Worm (Caenorhabditis elegans) whole organism, L3 larva: ENCODE measurements around the gene clec-238.

ENCODE experiments used
- aly-2 ChIP-seq: fragments of 150-350 bp; optimal IDR thresholded peaks from 2 replicates; lab custom pipeline; 2014; ENCODE audit warnings: missing biosample characterization, missing genetic modification characterization
- ceh-16 ChIP-seq: sonication (generic microtip); optimal IDR thresholded peaks from 2 replicates; lab custom pipeline; 2017; ENCODE audit warnings: missing biosample characterization, missing genetic modification characterization
- elt-1 ChIP-seq: fragments of 150-350 bp; optimal IDR thresholded peaks from 2 replicates; lab custom pipeline; 2014; ENCODE audit warnings: missing biosample characterization, missing genetic modification characterization
- elt-2 ChIP-seq: sonication (generic microtip); optimal IDR thresholded peaks from 2 replicates; lab custom pipeline; 2016; ENCODE audit warnings: missing genetic modification reagents, mild to moderate bottlenecking, missing genetic modification characterization, missing compliant biosample characterization
- elt-3 ChIP-seq, 3 experiments: fragments of 150-350 bp in 1 of 3; sonication (generic microtip) in 2 of 3; optimal IDR thresholded peaks; 2 replicates in 2 of 3; 4 replicates in 1 of 3; lab custom pipeline; 2014 to 2017; ENCODE audit warnings: missing biosample characterization in 3 of 3, missing genetic modification characterization in 3 of 3
- lin-15B ChIP-seq: fragments of 150-350 bp; optimal IDR thresholded peaks from 2 replicates; lab custom pipeline; 2014; ENCODE audit warnings: missing biosample characterization, missing genetic modification characterization
- nhr-76 ChIP-seq: fragments of 150-350 bp; sonication (generic microtip); optimal IDR thresholded peaks from 5 replicates; lab custom pipeline; 2014; ENCODE audit warnings: missing biosample characterization, missing genetic modification characterization
- snpc-4 ChIP-seq: fragments of 150-350 bp; optimal IDR thresholded peaks from 2 replicates; lab custom pipeline; 2014; ENCODE audit warnings: missing biosample characterization, missing genetic modification characterization
- tbx-2 ChIP-seq: sonication (generic microtip); optimal IDR thresholded peaks from 2 replicates; lab custom pipeline; 2016; ENCODE audit warnings: mild to moderate bottlenecking, missing genetic modification characterization, missing compliant biosample characterization

DNA sequence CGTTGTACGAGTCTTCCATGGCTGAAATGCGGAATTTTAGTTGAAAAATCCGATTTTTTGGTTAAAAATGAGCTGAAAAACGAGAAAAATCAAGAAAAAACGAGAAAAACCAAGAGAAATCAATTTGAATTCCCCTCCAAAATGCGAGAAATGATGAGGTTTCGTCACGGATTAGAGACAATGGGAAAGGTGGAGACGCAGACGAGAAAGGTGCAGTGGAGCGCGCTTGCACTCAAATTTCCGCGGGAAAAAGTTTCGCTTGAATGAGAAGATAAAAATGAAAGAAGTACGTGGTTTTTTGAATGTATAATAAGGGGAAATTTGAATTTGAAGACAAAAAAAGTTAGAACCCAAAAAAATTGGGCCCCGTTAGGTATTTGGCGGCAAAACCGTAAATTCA, 14.1 kb downstream of the clec-238 start, which contains the start of gene efl-1:
- TF ChIP-seq aly-2 (tag; lab: Kevin White, UChicago) (no peak), ceh-16 (tag; lab: Kevin White, UChicago) (no peak), nhr-76 (tag; lab: Kevin White, UChicago) (no peak), elt-3 (tag; optimal IDR thresholded peaks at IDR 0.05; lab: Kevin White, UChicago) (no peak), elt-2 (tag; lab: Kevin White, UChicago) (peak; percentile 64), snpc-4 (peak; percentile 93), elt-1 (tag; lab: Kevin White, UChicago) (no peak), tbx-2 (tag; lab: Kevin White, UChicago) (peak; percentile 64), lin-15B (tag; lab: Kevin White, UChicago) (peak; percentile 94)
